Worm (Caenorhabditis elegans) whole organism, young adult: Measurements from ENCODE around the gene F18E3.13.

ENCODE experiments used
- B0019.2 ChIP-seq: fragments of 200-800 bp; sonication (Bioruptor generic); conservative IDR thresholded peaks from 2 replicates; pipeline ENCODE4 v1.3.6; 2022; ENCODE audit warnings: missing genetic modification reagents, missing genetic modification characterization, missing compliant biosample characterization
- B0336.3 ChIP-seq: fragments of 200-800 bp; sonication (Bioruptor generic); IDR thresholded peaks from 2 replicates; pipeline ENCODE4 v1.3.6; 2022; ENCODE audit warnings: missing genetic modification characterization, missing compliant biosample characterization
- C06A6.2 ChIP-seq: fragments of 200-800 bp; sonication (Bioruptor generic); conservative IDR thresholded peaks from 2 replicates; pipeline ENCODE4 v1.3.6; 2022; ENCODE audit warnings: missing genetic modification characterization, missing compliant biosample characterization
- F10E7.11 ChIP-seq: sonication (generic microtip); optimal IDR thresholded peaks from 2 replicates; lab custom pipeline; 2017; ENCODE audit warnings: mild to moderate bottlenecking, missing genetic modification characterization, moderate library complexity, missing compliant biosample characterization
- F49E8.2 ChIP-seq: sonication (generic microtip); optimal IDR thresholded peaks from 3 replicates; lab custom pipeline; 2017; ENCODE audit warnings: missing genetic modification characterization, mild to moderate bottlenecking, missing compliant biosample characterization, antibody characterized with exemption, moderate library complexity; ENCODE audit not compliant: insufficient read depth
- F55B11.4 ChIP-seq: sonication (generic microtip); optimal IDR thresholded peaks from 2 replicates; lab custom pipeline; 2016; ENCODE audit warnings: missing compliant biosample characterization, missing genetic modification characterization, borderline replicate concordance; ENCODE audit not compliant: insufficient read depth
- K11D2.4 ChIP-seq: fragments of 200-800 bp; sonication (Bioruptor generic); IDR thresholded peaks from 2 replicates; pipeline ENCODE4 v1.3.6; 2022; ENCODE audit warnings: missing genetic modification reagents, missing genetic modification characterization, missing compliant biosample characterization
- K12H6.12 ChIP-seq: fragments of 200-800 bp; sonication (Bioruptor generic); optimal IDR thresholded peaks from 2 replicates; lab custom pipeline; 2018; ENCODE audit warnings: mild to moderate bottlenecking, missing genetic modification characterization, missing compliant biosample characterization
- T07F8.4 ChIP-seq: sonication (generic microtip); optimal IDR thresholded peaks from 2 replicates; lab custom pipeline; 2016; ENCODE audit warnings: mild to moderate bottlenecking, missing genetic modification characterization, moderate library complexity, missing compliant biosample characterization
- Y56A3A.18 ChIP-seq: fragments of 200-800 bp; sonication (Bioruptor generic); IDR thresholded peaks from 2 replicates; pipeline ENCODE4 v1.3.6; 2022; ENCODE audit warnings: missing genetic modification reagents, missing genetic modification characterization, missing compliant biosample characterization
- ZK185.1 ChIP-seq: sonication (generic microtip); optimal IDR thresholded peaks from 2 replicates; lab custom pipeline; 2016; ENCODE audit warnings: mild to moderate bottlenecking, missing genetic modification characterization, missing compliant biosample characterization; ENCODE audit not compliant: poor library complexity, severe bottlenecking
- akir-1 ChIP-seq: fragments of 200-800 bp; sonication (Bioruptor generic); optimal IDR thresholded peaks from 2 replicates; lab custom pipeline; 2018; ENCODE audit warnings: mild to moderate bottlenecking, missing genetic modification characterization, moderate library complexity, missing compliant biosample characterization
- ama-1 ChIP-seq, 3 experiments: fragments of 150-350 bp in 1 of 3; sonication (generic microtip) in 2 of 3; optimal IDR thresholded peaks; 2 replicates each; lab custom pipeline; 2014 to 2018; ENCODE audit warnings: missing biosample characterization in 2 of 3, missing genetic modification characterization in 2 of 3, missing genetic modification reagents in 2 of 3
- aptf-3 ChIP-seq: fragments of 200-800 bp; sonication (Bioruptor generic); IDR thresholded peaks from 2 replicates; pipeline ENCODE4 v1.3.6; 2022; ENCODE audit warnings: missing genetic modification characterization, missing compliant biosample characterization
- athp-1 ChIP-seq: sonication (generic microtip); optimal IDR thresholded peaks from 2 replicates; lab custom pipeline; 2017; ENCODE audit warnings: mild to moderate bottlenecking, missing genetic modification characterization, missing compliant biosample characterization
- attf-5 ChIP-seq: fragments of 200-800 bp; sonication (Bioruptor generic); optimal IDR thresholded peaks from 2 replicates; lab custom pipeline; 2018; ENCODE audit warnings: mild to moderate bottlenecking, missing genetic modification characterization, missing compliant biosample characterization
- cebp-1 ChIP-seq, 2 experiments: fragments of 200-800 bp in 1 of 2; sonication (Bioruptor generic) in 1 of 2; sonication (generic microtip) in 1 of 2; IDR thresholded peaks in 1 of 2; optimal IDR thresholded peaks in 1 of 2; 2 replicates each; pipeline versions ENCODE4 v1.3.6 to Lab custom; 2017 to 2022; ENCODE audit warnings: missing compliant biosample characterization in 2 of 2, missing genetic modification characterization in 2 of 2, mild to moderate bottlenecking in 1 of 2, missing genetic modification reagents in 1 of 2, moderate library complexity in 1 of 2
- ceh-27 ChIP-seq: fragments of 200-800 bp; sonication (Bioruptor generic); optimal IDR thresholded peaks from 2 replicates; lab custom pipeline; 2018; ENCODE audit warnings: mild to moderate bottlenecking, missing genetic modification characterization, moderate library complexity, missing compliant biosample characterization
- ceh-40 ChIP-seq: fragments of 200-800 bp; sonication (Bioruptor generic); IDR thresholded peaks from 2 replicates; pipeline ENCODE4 v1.3.6; 2022; ENCODE audit warnings: missing genetic modification characterization, missing compliant biosample characterization
- chd-7 ChIP-seq: sonication (generic microtip); optimal IDR thresholded peaks from 2 replicates; lab custom pipeline; 2016; ENCODE audit warnings: mild to moderate bottlenecking, missing genetic modification characterization, moderate library complexity, missing compliant biosample characterization
- die-1 ChIP-seq: sonication (generic microtip); optimal IDR thresholded peaks from 2 replicates; lab custom pipeline; 2016; ENCODE audit warnings: missing genotype, mild to moderate bottlenecking, missing genetic modification characterization, missing compliant biosample characterization
- dpl-1 ChIP-seq: fragments of 150-350 bp; optimal IDR thresholded peaks from 2 replicates; lab custom pipeline; 2014; ENCODE audit warnings: missing biosample characterization, missing genetic modification reagents, missing genetic modification characterization
- efl-1 ChIP-seq: fragments of 150-350 bp; optimal IDR thresholded peaks from 2 replicates; lab custom pipeline; 2014; ENCODE audit warnings: missing biosample characterization, missing genetic modification reagents, missing genetic modification characterization
- ekl-4 ChIP-seq: fragments of 200-800 bp; sonication (Bioruptor generic); IDR thresholded peaks from 2 replicates; pipeline ENCODE4 v1.3.6; 2022; ENCODE audit warnings: missing genetic modification reagents, missing genetic modification characterization, missing compliant biosample characterization
- him-1 ChIP-seq: sonication (generic microtip); optimal IDR thresholded peaks from 2 replicates; lab custom pipeline; 2016; ENCODE audit warnings: missing genotype, missing genetic modification reagents, missing genetic modification characterization, missing compliant biosample characterization
- lag-1 ChIP-seq: fragments of 200-800 bp; sonication (Bioruptor generic); IDR thresholded peaks from 2 replicates; pipeline ENCODE4 v1.3.6; 2022; ENCODE audit warnings: missing genetic modification reagents, missing genetic modification characterization, missing compliant biosample characterization
- lin-35 ChIP-seq, 3 experiments: fragments of 150-350 bp in 2 of 3; sonication (generic microtip) in 1 of 3; optimal IDR thresholded peaks; 2 replicates each; lab custom pipeline; 2014 to 2018; ENCODE audit warnings: missing biosample characterization in 3 of 3, missing genetic modification characterization in 3 of 3, missing genetic modification reagents in 3 of 3
- lin-40 ChIP-seq: sonication (generic microtip); optimal IDR thresholded peaks from 2 replicates; lab custom pipeline; 2016; ENCODE audit warnings: missing genetic modification characterization, mild to moderate bottlenecking, missing compliant biosample characterization, missing genotype, missing genetic modification reagents
- lin-54 ChIP-seq: fragments of 200-800 bp; sonication (Bioruptor generic); optimal IDR thresholded peaks from 2 replicates; lab custom pipeline; 2018; ENCODE audit warnings: mild to moderate bottlenecking, missing genetic modification characterization, missing compliant biosample characterization
- madf-3 ChIP-seq: fragments of 200-800 bp; sonication (Bioruptor generic); IDR thresholded peaks from 2 replicates; pipeline ENCODE4 v1.3.6; 2022; ENCODE audit warnings: missing genetic modification reagents, missing genetic modification characterization, missing compliant biosample characterization
- mcd-1 ChIP-seq: fragments of 200-800 bp; sonication (Bioruptor generic); IDR thresholded peaks from 2 replicates; pipeline ENCODE4 v1.3.6; 2022; ENCODE audit warnings: missing genetic modification reagents, missing genetic modification characterization, missing compliant biosample characterization
- mel-28 ChIP-seq: sonication (generic microtip); optimal IDR thresholded peaks from 2 replicates; lab custom pipeline; 2016; ENCODE audit warnings: borderline replicate concordance, mild to moderate bottlenecking, missing genetic modification characterization, missing compliant biosample characterization
- nfyb-1 ChIP-seq: fragments of 200-800 bp; sonication (Bioruptor generic); IDR thresholded peaks from 2 replicates; pipeline ENCODE4 v1.3.6; 2022; ENCODE audit warnings: missing genetic modification reagents, missing genetic modification characterization, missing compliant biosample characterization
- nhr-80 ChIP-seq: sonication (generic microtip); optimal IDR thresholded peaks from 2 replicates; lab custom pipeline; 2016; ENCODE audit warnings: missing genetic modification characterization, missing compliant biosample characterization
- nhr-90 ChIP-seq: sonication (generic microtip); optimal IDR thresholded peaks from 2 replicates; lab custom pipeline; 2016; ENCODE audit warnings: missing genotype, mild to moderate bottlenecking, missing genetic modification characterization, missing compliant biosample characterization
- pha-4 ChIP-seq: fragments of 150-350 bp; sonication (generic microtip); optimal IDR thresholded peaks from 2 replicates; lab custom pipeline; 2014; ENCODE audit warnings: missing biosample characterization, missing genetic modification reagents, missing genetic modification characterization
- repo-1 ChIP-seq: sonication (generic microtip); optimal IDR thresholded peaks from 2 replicates; lab custom pipeline; 2017; ENCODE audit warnings: mild to moderate bottlenecking, missing genetic modification characterization, missing compliant biosample characterization
- rpc-1 ChIP-seq, 2 experiments: fragments of 150-350 bp in 1 of 2; sonication (generic microtip) in 1 of 2; optimal IDR thresholded peaks; 2 replicates each; lab custom pipeline; 2014 to 2018; ENCODE audit warnings: missing biosample characterization in 1 of 2, missing genetic modification characterization in 1 of 2, missing genetic modification reagents in 1 of 2, missing genotype in 1 of 2
- sdz-38 ChIP-seq: sonication (generic microtip); optimal IDR thresholded peaks from 2 replicates; lab custom pipeline; 2016; ENCODE audit warnings: missing genotype, missing genetic modification characterization, missing compliant biosample characterization
- tbp1 ChIP-seq: fragments of 200-800 bp; sonication (Bioruptor generic); optimal IDR thresholded peaks from 2 replicates; lab custom pipeline; 2018; ENCODE audit warnings: mild to moderate bottlenecking, missing genetic modification characterization, missing compliant biosample characterization
- tlf-1 ChIP-seq: fragments of 200-800 bp; sonication (Bioruptor generic); optimal IDR thresholded peaks from 2 replicates; lab custom pipeline; 2018; ENCODE audit warnings: mild to moderate bottlenecking, missing genetic modification characterization, missing compliant biosample characterization
- unc-62 ChIP-seq: fragments of 150-350 bp; optimal IDR thresholded peaks from 2 replicates; lab custom pipeline; 2014; ENCODE audit warnings: missing biosample characterization, missing genetic modification reagents, missing genetic modification characterization
- ztf-22 ChIP-seq: fragments of 200-800 bp; sonication (Bioruptor generic); optimal IDR thresholded peaks from 2 replicates; lab custom pipeline; 2018; ENCODE audit warnings: mild to moderate bottlenecking, missing genetic modification characterization, moderate library complexity, missing compliant biosample characterization
- ztf-3 ChIP-seq: fragments of 200-800 bp; sonication (Bioruptor generic); optimal IDR thresholded peaks from 2 replicates; lab custom pipeline; 2018; ENCODE audit warnings: mild to moderate bottlenecking, missing genetic modification characterization, missing compliant biosample characterization

F18E3.13 gene

DNA sequence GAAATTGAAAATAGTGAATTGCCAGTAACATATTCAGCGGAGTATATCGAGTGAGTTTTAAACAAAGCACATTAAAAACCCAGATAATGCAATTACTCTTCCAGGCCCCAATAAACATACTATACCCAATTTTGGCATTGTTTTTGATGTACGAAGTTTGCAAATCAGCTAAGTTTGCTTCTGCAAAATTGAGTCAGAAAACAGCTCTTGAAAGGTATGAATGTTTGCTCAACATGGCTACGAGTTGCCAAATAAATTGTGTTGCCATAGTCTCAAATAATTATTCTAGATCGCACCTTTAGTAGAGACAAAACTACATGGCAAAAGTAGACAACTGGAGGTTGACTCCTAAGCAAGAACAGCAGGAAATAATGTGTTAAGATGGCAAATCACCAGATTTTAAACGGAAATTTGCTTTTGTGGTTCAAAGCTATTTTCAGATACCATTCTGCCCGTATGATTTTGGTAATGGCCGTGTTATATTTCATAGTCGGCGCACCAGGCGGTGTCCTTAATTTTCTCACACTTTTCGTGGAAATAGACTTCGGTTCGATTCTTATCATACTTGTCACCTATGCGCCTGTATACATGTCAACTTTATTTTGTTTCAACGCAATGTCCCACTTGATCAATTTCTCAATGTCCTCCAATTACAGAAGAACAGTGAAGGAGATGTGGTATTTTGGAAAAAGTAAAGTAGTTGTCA lies 16.6 kb downstream of the F18E3.13 start (continued):
- no peak for TF ChIP-seq F55B11.4 (tag; lab: Kevin White, UChicago)

DNA sequence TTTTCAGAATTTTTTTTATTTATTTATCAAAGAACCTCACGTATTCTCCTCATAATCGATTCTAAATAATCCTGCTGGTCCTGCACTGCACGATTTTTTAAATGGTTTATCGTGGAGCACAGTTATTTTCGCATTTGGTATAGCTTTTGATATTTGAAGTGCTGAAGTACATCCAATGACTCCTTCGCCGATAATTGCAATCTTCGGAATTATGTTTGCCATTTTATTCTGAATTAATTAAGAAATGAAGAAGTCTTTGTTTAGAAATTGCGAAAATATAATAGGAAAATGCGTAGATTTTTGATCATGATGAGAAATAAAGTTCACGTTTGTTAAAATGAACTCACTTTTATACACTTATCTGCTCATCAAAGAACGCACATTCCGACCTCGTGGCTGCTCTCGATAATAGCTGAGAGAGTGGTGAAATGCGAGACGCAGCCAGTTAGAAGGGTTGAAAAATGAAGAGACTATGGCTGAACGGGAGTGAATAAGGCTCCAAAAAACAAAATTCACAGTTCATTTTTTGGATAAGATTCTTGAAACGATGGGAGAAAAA lies 18.9 kb downstream of the F18E3.13 start:
- TF ChIP-seq die-1 (tag; lab: Kevin White, UChicago): no peak
- TF ChIP-seq akir-1: no peak
- TF ChIP-seq ztf-22 (GFP tag; lab: Kevin White, UChicago): no peak
- TF ChIP-seq efl-1: no peak
- no peak for TF ChIP-seq nhr-90 (tag; lab: Kevin White, UChicago)
- TF ChIP-seq nhr-80 (tag; lab: Kevin White, UChicago): peak; percentile 45
- TF ChIP-seq ZK185.1 (tag; lab: Kevin White, UChicago): peak; percentile 9
- 0 out of 2 replicates have a peak, but pooled peaks have one; percentile 30 for TF ChIP-seq K11D2.4
- TF ChIP-seq cebp-1 (GFP tag; IDR thresholded peaks at IDR 0.05; lab: Robert Waterston, UW): no peak
- peak; percentile 52 for TF ChIP-seq cebp-1 (tag; optimal IDR thresholded peaks at IDR 0.05; lab: Kevin White, UChicago)
- no peak for TF ChIP-seq unc-62 (GFP tag; lab: Kevin White, UChicago)
- TF ChIP-seq C06A6.2 (GFP tag; lab: Robert Waterston, UW): no peak
- peak; percentile 26 for TF ChIP-seq lin-40 (tag; lab: Kevin White, UChicago)
- TF ChIP-seq him-1 (tag; lab: Kevin White, UChicago): no peak
- peak; percentile 25 for TF ChIP-seq chd-7 (tag; lab: Kevin White, UChicago)
- TF ChIP-seq repo-1 (tag; lab: Kevin White, UChicago): no peak
- no peak for TF ChIP-seq aptf-3 (GFP tag; lab: Robert Waterston, UW)
- peak; percentile 76 for TF ChIP-seq pha-4 (tag; lab: Kevin White, UChicago)
- no peak for TF ChIP-seq lag-1 (GFP tag; lab: Robert Waterston, UW)
- TF ChIP-seq rpc-1 (optimal IDR thresholded peaks at IDR 0.05; lab: Kevin White, UChicago): no peak
- no peak for TF ChIP-seq rpc-1 (tag; optimal IDR thresholded peaks at IDR 0.05; lab: Kevin White, UChicago)
- peak; percentile 9 for TF ChIP-seq lin-54 (GFP tag; lab: Kevin White, UChicago)
- no peak for TF ChIP-seq athp-1 (tag; lab: Kevin White, UChicago)
- 0 out of 2 replicates have a peak, but pooled peaks have one; percentile 29 for TF ChIP-seq Y56A3A.18 (GFP tag; lab: Robert Waterston, UW)
- TF ChIP-seq dpl-1 (GFP tag; lab: Kevin White, UChicago): no peak
- no peak for TF ChIP-seq F49E8.2 (tag; lab: Kevin White, UChicago)
- no peak for TF ChIP-seq sdz-38
- no peak for TF ChIP-seq ceh-40 (GFP tag; lab: Robert Waterston, UW)
- TF ChIP-seq F10E7.11: no peak
- no peak for TF ChIP-seq B0019.2 (GFP tag; lab: Robert Waterston, UW)
- TF ChIP-seq T07F8.4 (tag; lab: Kevin White, UChicago): no peak
- TF ChIP-seq tbp1 (GFP tag; lab: Kevin White, UChicago): peak; percentile 46
- TF ChIP-seq mel-28: no peak
- no peak for TF ChIP-seq B0336.3
- TF ChIP-seq ekl-4 (GFP tag; lab: Robert Waterston, UW): no peak; the same call in 1 of the 2 replicates
- peak; percentile 13 for TF ChIP-seq tlf-1
- TF ChIP-seq ztf-3 (GFP tag; lab: Kevin White, UChicago): no peak
- 0 out of 2 replicates have a peak, but pooled peaks have one; percentile 6 for TF ChIP-seq mcd-1 (GFP tag; lab: Robert Waterston, UW)
- no peak for TF ChIP-seq lin-35 (GFP tag; optimal IDR thresholded peaks at IDR 0.05; lab: Kevin White, UChicago)
- peak; percentile 32 for TF ChIP-seq attf-5
- peak; percentile 55 for TF ChIP-seq nfyb-1 (GFP tag; lab: Robert Waterston, UW)
- peak; percentile 52 for TF ChIP-seq ceh-27
- peak; percentile 50 for TF ChIP-seq K12H6.12 (tag; lab: Kevin White, UChicago)
- no peak for TF ChIP-seq madf-3 (GFP tag; lab: Robert Waterston, UW)
- TF ChIP-seq ama-1 (optimal IDR thresholded peaks at IDR 0.05; lab: Kevin White, UChicago): peak; percentile 67
- no peak for TF ChIP-seq ama-1 (GFP tag; optimal IDR thresholded peaks at IDR 0.05; lab: Kevin White, UChicago)
